Fruit fly (Drosophila melanogaster) whole organism, adult: ENCODE data around the gene CG46312.

Experiments
- CG11617 ChIP-seq: fragments of 200-800 bp; sonication (Bioruptor generic); optimal IDR thresholded peaks from 2 replicates; lab custom pipeline; 2017; ENCODE audit warnings: mild to moderate bottlenecking, missing biosample characterization, missing genetic modification reagents, missing genetic modification characterization
- CG12768 ChIP-seq: fragments of 200-800 bp; sonication (Bioruptor generic); optimal IDR thresholded peaks from 2 replicates; lab custom pipeline; 2017; ENCODE audit warnings: missing biosample characterization, missing genetic modification characterization, mild to moderate bottlenecking, moderate library complexity, missing genetic modification reagents
- CG14711 ChIP-seq: fragments of 200-800 bp; sonication (Bioruptor generic); optimal IDR thresholded peaks from 2 replicates; lab custom pipeline; 2018; ENCODE audit warnings: missing biosample characterization, mild to moderate bottlenecking, missing genetic modification characterization, moderate library complexity
- CG1620 ChIP-seq: fragments of 200-800 bp; sonication (Bioruptor generic); optimal IDR thresholded peaks from 2 replicates; lab custom pipeline; 2016; ENCODE audit warnings: missing biosample characterization, missing genetic modification characterization
- CG33017 ChIP-seq: fragments of 200-800 bp; sonication (Bioruptor generic); optimal IDR thresholded peaks from 2 replicates; lab custom pipeline; 2018; ENCODE audit warnings: missing biosample characterization, mild to moderate bottlenecking, missing genetic modification characterization, moderate library complexity
- CG5204 ChIP-seq: fragments of 200-800 bp; sonication (Bioruptor generic); optimal IDR thresholded peaks from 2 replicates; lab custom pipeline; 2016; ENCODE audit warnings: missing biosample characterization, missing genetic modification characterization
- CG7045 ChIP-seq: fragments of 200-800 bp; sonication (Bioruptor generic); optimal IDR thresholded peaks from 2 replicates; lab custom pipeline; 2017; ENCODE audit warnings: missing biosample characterization, mild to moderate bottlenecking, missing genetic modification characterization
- CG7101 ChIP-seq: fragments of 200-800 bp; sonication (Bioruptor generic); optimal IDR thresholded peaks from 2 replicates; lab custom pipeline; 2018; ENCODE audit warnings: missing biosample characterization, mild to moderate bottlenecking, missing genetic modification characterization, moderate library complexity
- Clk ChIP-seq: fragments of 200-800 bp; sonication (Bioruptor generic); optimal IDR thresholded peaks from 2 replicates; lab custom pipeline; 2017; ENCODE audit warnings: missing biosample characterization, missing genetic modification characterization
- Crg-1 ChIP-seq: fragments of 200-800 bp; sonication (Bioruptor generic); optimal IDR thresholded peaks from 2 replicates; lab custom pipeline; 2016; ENCODE audit warnings: missing biosample characterization, missing genetic modification characterization
- Hr96 ChIP-seq: fragments of 200-800 bp; sonication (Bioruptor generic); optimal IDR thresholded peaks from 2 replicates; lab custom pipeline; 2016; ENCODE audit warnings: missing biosample characterization, missing genetic modification characterization
- Mnt ChIP-seq: fragments of 200-800 bp; sonication (Bioruptor generic); optimal IDR thresholded peaks from 2 replicates; lab custom pipeline; 2016; ENCODE audit warnings: missing biosample characterization, mild to moderate bottlenecking, missing genetic modification characterization
- bab1 ChIP-seq: fragments of 200-800 bp; sonication (Bioruptor generic); optimal IDR thresholded peaks from 3 replicates; lab custom pipeline; 2019; ENCODE audit warnings: missing biosample characterization, mild to moderate bottlenecking, missing genetic modification characterization, moderate library complexity
- cic ChIP-seq: fragments of 200-800 bp; sonication (Bioruptor generic); optimal IDR thresholded peaks from 2 replicates; lab custom pipeline; 2017; ENCODE audit warnings: missing biosample characterization, mild to moderate bottlenecking, missing genetic modification characterization, moderate library complexity
- cnc ChIP-seq, 2 experiments: fragments of >200 bp; optimal IDR thresholded peaks; 2 replicates each; lab custom pipeline; 2017
- kay ChIP-seq: fragments of 200-800 bp; sonication (Bioruptor generic); peaks from one replicate; lab custom pipeline; 2016; ENCODE audit warnings: missing biosample characterization, missing genetic modification characterization, borderline replicate concordance
- ovo ChIP-seq: fragments of 200-800 bp; sonication (Bioruptor generic); optimal IDR thresholded peaks from 2 replicates; lab custom pipeline; 2016; ENCODE audit warnings: missing biosample characterization, missing genetic modification characterization
- pad ChIP-seq: fragments of 200-800 bp; sonication (Bioruptor generic); optimal IDR thresholded peaks from 3 replicates; lab custom pipeline; 2017; ENCODE audit warnings: missing biosample characterization, missing genetic modification characterization, mild to moderate bottlenecking, moderate library complexity, missing genetic modification reagents
- tj ChIP-seq: fragments of 200-800 bp; sonication (Bioruptor generic); optimal IDR thresholded peaks from 3 replicates; lab custom pipeline; 2017; ENCODE audit warnings: missing biosample characterization, mild to moderate bottlenecking, missing genetic modification characterization, moderate library complexity
- toe ChIP-seq: fragments of 200-800 bp; sonication (Bioruptor generic); optimal IDR thresholded peaks from 2 replicates; lab custom pipeline; 2016; ENCODE audit warnings: missing biosample characterization, missing genetic modification characterization

Gene CG46312

dm6 chrX:15983501-15983900, 8.3 kb downstream of the CG46312 start, which contains the start of gene Slc25A46a:
Slc25A46a (plus strand) TSS chrX:15983772.
- TF ChIP-seq Crg-1 (GFP tag; lab: Kevin White, UChicago) (no peak), bab1 (GFP tag; lab: Kevin White, UChicago) (peak; percentile 28)

- TF ChIP-seq CG14711 (tag; lab: Kevin White, UChicago): no peak
These were observed 8.9 kb downstream of the CG46312 start, which contains the start of gene Cep164 for dm6 chrX:15982844-15983243. Cep164 (minus strand) TSS chrX:15982944.

dm6 chrX:15976568-15976967, 15.2 kb downstream of the CG46312 start, which contains the start of gene CG42766:
CG42766 (plus strand) TSS chrX:15976868.
- TF ChIP-seq Mnt (GFP tag; lab: Kevin White, UChicago) (no peak), pad (no peak), toe (no peak), ovo (no peak), tj (GFP tag; lab: Kevin White, UChicago) (no peak), CG1620 (no peak), CG14711 (tag; lab: Kevin White, UChicago) (no peak), cic (GFP tag; lab: Kevin White, UChicago) (no peak), CG7045 (GFP tag; lab: Kevin White, UChicago) (no peak), CG33017 (tag; lab: Kevin White, UChicago) (no peak), Hr96 (no peak), CG7101 (tag; lab: Kevin White, UChicago) (no peak), CG12768 (GFP tag; lab: Kevin White, UChicago) (no peak), cnc (optimal IDR thresholded peaks at IDR 0.05; lab: Kevin White, UChicago) (no peak), kay (GFP tag; lab: Kevin White, UChicago) (no peak)

- TF ChIP-seq cic (GFP tag; lab: Kevin White, UChicago) (no peak), CG5204 (GFP tag; lab: Kevin White, UChicago) (no peak), CG7045 (GFP tag; lab: Kevin White, UChicago) (no peak), kay (GFP tag; lab: Kevin White, UChicago) (no peak), CG1620 (no peak), Mnt (GFP tag; lab: Kevin White, UChicago) (no peak), Crg-1 (GFP tag; lab: Kevin White, UChicago) (no peak), tj (GFP tag; lab: Kevin White, UChicago) (no peak), CG14711 (tag; lab: Kevin White, UChicago) (no peak), cnc (optimal IDR thresholded peaks at IDR 0.05; lab: Kevin White, UChicago) (no peak), CG7101 (tag; lab: Kevin White, UChicago) (no peak), CG33017 (tag; lab: Kevin White, UChicago) (no peak), CG12768 (GFP tag; lab: Kevin White, UChicago) (no peak), bab1 (GFP tag; lab: Kevin White, UChicago) (no peak), ovo (no peak), Clk (GFP tag; lab: Kevin White, UChicago) (no peak), pad (no peak)
These were observed 17.6 kb downstream of the CG46312 start, which contains the start of gene Or13a for dm6 chrX:15974125-15974524. Or13a (plus strand) TSS chrX:15974425.

dm6 chrX:15973157-15973774, 18.5 kb downstream of the CG46312 start, which contains the start of gene mmd:
mmd (minus strand) TSS chrX:15973159.
- TF ChIP-seq CG7045 (GFP tag; lab: Kevin White, UChicago) (no peak), bab1 (GFP tag; lab: Kevin White, UChicago) (no peak), CG14711 (tag; lab: Kevin White, UChicago) (no peak), CG5204 (GFP tag; lab: Kevin White, UChicago) (no peak), CG11617 (GFP tag; lab: Kevin White, UChicago) (no peak), Mnt (GFP tag; lab: Kevin White, UChicago) (no peak), cnc (optimal IDR thresholded peaks at IDR 0.05; lab: Kevin White, UChicago) (no peak), toe (no peak), kay (GFP tag; lab: Kevin White, UChicago) (no peak), tj (GFP tag; lab: Kevin White, UChicago) (no peak), CG1620 (no peak)

- TF ChIP-seq cic (GFP tag; lab: Kevin White, UChicago) (no peak), kay (GFP tag; lab: Kevin White, UChicago) (no peak), Hr96 (no peak), CG12768 (GFP tag; lab: Kevin White, UChicago) (no peak), CG1620 (no peak), Mnt (GFP tag; lab: Kevin White, UChicago) (no peak), CG14711 (tag; lab: Kevin White, UChicago) (no peak), ovo (no peak), pad (no peak), cnc (optimal IDR thresholded peaks at IDR 0.05; lab: Kevin White, UChicago) (no peak), bab1 (GFP tag; lab: Kevin White, UChicago) (no peak), CG33017 (tag; lab: Kevin White, UChicago) (no peak), Clk (GFP tag; lab: Kevin White, UChicago) (no peak), tj (GFP tag; lab: Kevin White, UChicago) (no peak), toe (no peak), CG7045 (GFP tag; lab: Kevin White, UChicago) (no peak), CG7101 (tag; lab: Kevin White, UChicago) (no peak)
These were observed 20.2 kb downstream of the CG46312 start for dm6 chrX:15971574-15971973.
